Worm (Caenorhabditis elegans) whole organism, L3 larva: ENCODE data around the gene unc-76.

Source experiments
- elt-1 ChIP-seq: fragments of 150-350 bp; optimal IDR thresholded peaks from 2 replicates; lab custom pipeline; 2014; ENCODE audit warnings: missing biosample characterization, missing genetic modification characterization
- nhr-23 ChIP-seq: fragments of 150-350 bp; optimal IDR thresholded peaks from 2 replicates; lab custom pipeline; 2014; ENCODE audit warnings: missing biosample characterization, missing genetic modification reagents, missing genetic modification characterization
- unc-39 ChIP-seq: sonication (generic microtip); optimal IDR thresholded peaks from 4 replicates; lab custom pipeline; 2017; ENCODE audit warnings: missing biosample characterization, missing genetic modification characterization

ce11 chrV:15028896-15029519 lies 42.6 kb upstream of the unc-76 start, which contains the start of gene F14H8.8:
- TF ChIP-seq unc-39 (tag; lab: Kevin White, UChicago) (no peak), elt-1 (tag; lab: Kevin White, UChicago) (no peak), nhr-23 (tag; lab: Kevin White, UChicago) (peak; percentile 23)
